Worm (Caenorhabditis elegans) whole organism, young adult: ENCODE data around the gene F25E5.8.

Source experiments
- B0261.1 ChIP-seq: sonication (generic microtip); optimal IDR thresholded peaks from 2 replicates; lab custom pipeline; 2016; ENCODE audit warnings: mild to moderate bottlenecking, missing genetic modification characterization, moderate library complexity, missing compliant biosample characterization
- B0336.3 ChIP-seq: fragments of 200-800 bp; sonication (Bioruptor generic); IDR thresholded peaks from 2 replicates; pipeline ENCODE4 v1.3.6; 2022; ENCODE audit warnings: missing genetic modification characterization, missing compliant biosample characterization
- C06A6.2 ChIP-seq: fragments of 200-800 bp; sonication (Bioruptor generic); conservative IDR thresholded peaks from 2 replicates; pipeline ENCODE4 v1.3.6; 2022; ENCODE audit warnings: missing genetic modification characterization, missing compliant biosample characterization
- C17E4.6 ChIP-seq: fragments of 200-800 bp; sonication (Bioruptor generic); IDR thresholded peaks from 2 replicates; pipeline ENCODE4 v1.3.6; 2022; ENCODE audit warnings: missing genetic modification reagents, missing genetic modification characterization, missing compliant biosample characterization
- D2030.7 ChIP-seq: fragments of 200-800 bp; sonication (Bioruptor generic); IDR thresholded peaks from 2 replicates; pipeline ENCODE4 v1.3.6; 2022; ENCODE audit warnings: missing genetic modification reagents, missing genetic modification characterization, missing compliant biosample characterization
- F22D6.2 ChIP-seq: sonication (generic microtip); optimal IDR thresholded peaks from 2 replicates; lab custom pipeline; 2016; ENCODE audit warnings: mild to moderate bottlenecking, missing genetic modification characterization, missing compliant biosample characterization
- K12H6.12 ChIP-seq: fragments of 200-800 bp; sonication (Bioruptor generic); optimal IDR thresholded peaks from 2 replicates; lab custom pipeline; 2018; ENCODE audit warnings: mild to moderate bottlenecking, missing genetic modification characterization, missing compliant biosample characterization
- Y53F4B.3 ChIP-seq: fragments of 200-800 bp; sonication (Bioruptor generic); IDR thresholded peaks from 2 replicates; pipeline ENCODE4 v1.3.6; 2022; ENCODE audit warnings: missing genetic modification reagents, missing genetic modification characterization, missing compliant biosample characterization
- Y67H2A.10 ChIP-seq: fragments of 200-800 bp; sonication (Bioruptor generic); conservative IDR thresholded peaks from 2 replicates; pipeline ENCODE4 v1.3.6; 2022; ENCODE audit warnings: missing genetic modification reagents, missing genetic modification characterization, missing compliant biosample characterization
- atf-7 ChIP-seq: sonication (generic microtip); optimal IDR thresholded peaks from 2 replicates; lab custom pipeline; 2017; ENCODE audit warnings: mild to moderate bottlenecking, missing genetic modification characterization, missing compliant biosample characterization
- ceh-27 ChIP-seq: fragments of 200-800 bp; sonication (Bioruptor generic); optimal IDR thresholded peaks from 2 replicates; lab custom pipeline; 2018; ENCODE audit warnings: mild to moderate bottlenecking, missing genetic modification characterization, moderate library complexity, missing compliant biosample characterization
- ceh-40 ChIP-seq: fragments of 200-800 bp; sonication (Bioruptor generic); IDR thresholded peaks from 2 replicates; pipeline ENCODE4 v1.3.6; 2022; ENCODE audit warnings: missing genetic modification characterization, missing compliant biosample characterization
- chd-7 ChIP-seq: sonication (generic microtip); optimal IDR thresholded peaks from 2 replicates; lab custom pipeline; 2016; ENCODE audit warnings: mild to moderate bottlenecking, missing genetic modification characterization, moderate library complexity, missing compliant biosample characterization
- dpl-1 ChIP-seq: fragments of 150-350 bp; optimal IDR thresholded peaks from 2 replicates; lab custom pipeline; 2014; ENCODE audit warnings: missing biosample characterization, missing genetic modification reagents, missing genetic modification characterization
- egl-18 ChIP-seq: fragments of 200-800 bp; sonication (Bioruptor generic); IDR thresholded peaks from 2 replicates; pipeline ENCODE4 v1.3.6; 2022; ENCODE audit warnings: missing genetic modification reagents, missing genetic modification characterization, missing compliant biosample characterization
- ekl-4 ChIP-seq: fragments of 200-800 bp; sonication (Bioruptor generic); IDR thresholded peaks from 2 replicates; pipeline ENCODE4 v1.3.6; 2022; ENCODE audit warnings: missing genetic modification reagents, missing genetic modification characterization, missing compliant biosample characterization
- ets-4 ChIP-seq: fragments of 200-800 bp; sonication (Bioruptor generic); optimal IDR thresholded peaks from 2 replicates; lab custom pipeline; 2018; ENCODE audit warnings: mild to moderate bottlenecking, missing genetic modification characterization, missing compliant biosample characterization
- fkh-3 ChIP-seq: sonication (generic microtip); optimal IDR thresholded peaks from 2 replicates; lab custom pipeline; 2016; ENCODE audit warnings: mild to moderate bottlenecking, missing genetic modification characterization, missing compliant biosample characterization
- hlh-12 ChIP-seq: sonication (generic microtip); optimal IDR thresholded peaks from 2 replicates; lab custom pipeline; 2016; ENCODE audit warnings: missing genetic modification characterization, missing compliant biosample characterization
- hmg-1.2 ChIP-seq: fragments of 200-800 bp; sonication (Bioruptor generic); IDR thresholded peaks from 2 replicates; pipeline ENCODE4 v1.3.6; 2022; ENCODE audit warnings: missing genetic modification reagents, missing genetic modification characterization, missing compliant biosample characterization
- hsf-1 ChIP-seq: fragments of 200-800 bp; sonication (Bioruptor generic); IDR thresholded peaks from 2 replicates; pipeline ENCODE4 v1.3.6; 2022; ENCODE audit warnings: missing genetic modification reagents, missing genetic modification characterization, missing compliant biosample characterization
- lin-35 ChIP-seq, 3 experiments: fragments of 150-350 bp in 2 of 3; sonication (generic microtip) in 1 of 3; optimal IDR thresholded peaks; 2 replicates each; lab custom pipeline; 2014 to 2018; ENCODE audit warnings: missing biosample characterization in 3 of 3, missing genetic modification characterization in 3 of 3, missing genetic modification reagents in 3 of 3
- lsl-1 ChIP-seq: fragments of 200-800 bp; sonication (Bioruptor generic); optimal IDR thresholded peaks from 2 replicates; lab custom pipeline; 2018; ENCODE audit warnings: mild to moderate bottlenecking, missing genetic modification characterization, moderate library complexity, missing compliant biosample characterization
- lsy-27 ChIP-seq: sonication (generic microtip); optimal IDR thresholded peaks from 2 replicates; lab custom pipeline; 2017; ENCODE audit warnings: missing genetic modification characterization, mild to moderate bottlenecking, missing compliant biosample characterization, antibody characterized with exemption, missing genotype, borderline replicate concordance; ENCODE audit not compliant: insufficient read depth
- madf-6 ChIP-seq: fragments of 200-800 bp; sonication (Bioruptor generic); IDR thresholded peaks from 2 replicates; pipeline ENCODE4 v1.3.6; 2022; ENCODE audit warnings: missing genetic modification reagents, missing genetic modification characterization, missing compliant biosample characterization
- mxl-1 ChIP-seq: sonication (generic microtip); optimal IDR thresholded peaks from 2 replicates; lab custom pipeline; 2016; ENCODE audit warnings: missing genetic modification characterization, missing compliant biosample characterization
- nfyb-1 ChIP-seq: fragments of 200-800 bp; sonication (Bioruptor generic); IDR thresholded peaks from 2 replicates; pipeline ENCODE4 v1.3.6; 2022; ENCODE audit warnings: missing genetic modification reagents, missing genetic modification characterization, missing compliant biosample characterization
- nhr-27 ChIP-seq: fragments of 200-800 bp; sonication (Bioruptor generic); optimal IDR thresholded peaks from 2 replicates; lab custom pipeline; 2018; ENCODE audit warnings: mild to moderate bottlenecking, missing genetic modification characterization, moderate library complexity, missing compliant biosample characterization
- nhr-90 ChIP-seq: sonication (generic microtip); optimal IDR thresholded peaks from 2 replicates; lab custom pipeline; 2016; ENCODE audit warnings: missing genotype, mild to moderate bottlenecking, missing genetic modification characterization, missing compliant biosample characterization
- repo-1 ChIP-seq: sonication (generic microtip); optimal IDR thresholded peaks from 2 replicates; lab custom pipeline; 2017; ENCODE audit warnings: mild to moderate bottlenecking, missing genetic modification characterization, missing compliant biosample characterization
- sdz-38 ChIP-seq: sonication (generic microtip); optimal IDR thresholded peaks from 2 replicates; lab custom pipeline; 2016; ENCODE audit warnings: missing genotype, missing genetic modification characterization, missing compliant biosample characterization
- sea-2 ChIP-seq: fragments of 200-800 bp; sonication (Bioruptor generic); IDR thresholded peaks from 2 replicates; pipeline ENCODE4 v1.3.6; 2022; ENCODE audit warnings: missing genetic modification characterization, missing compliant biosample characterization
- snpc-1.1 ChIP-seq: sonication (generic microtip); optimal IDR thresholded peaks from 2 replicates; lab custom pipeline; 2017; ENCODE audit warnings: missing genetic modification characterization, mild to moderate bottlenecking, missing compliant biosample characterization, antibody characterized with exemption, moderate library complexity, missing genotype, missing genetic modification reagents; ENCODE audit not compliant: insufficient read depth
- snpc-4 ChIP-seq, 5 experiments: fragments of 150-350 bp in 1 of 5; sonication (generic microtip) in 4 of 5; optimal IDR thresholded peaks; 2 replicates each; lab custom pipeline; 2014 to 2018; ENCODE audit warnings: missing genetic modification characterization in 5 of 5, missing biosample characterization in 3 of 5, antibody characterized with exemption in 2 of 5, mild to moderate bottlenecking in 2 of 5, missing compliant biosample characterization in 2 of 5, missing genotype in 2 of 5, moderate library complexity in 2 of 5, missing genetic modification reagents in 1 of 5
- somi-1 ChIP-seq: fragments of 200-800 bp; sonication (Bioruptor generic); optimal IDR thresholded peaks from 2 replicates; lab custom pipeline; 2018; ENCODE audit warnings: mild to moderate bottlenecking, missing genetic modification characterization, missing compliant biosample characterization
- tlf-1 ChIP-seq: fragments of 200-800 bp; sonication (Bioruptor generic); optimal IDR thresholded peaks from 2 replicates; lab custom pipeline; 2018; ENCODE audit warnings: mild to moderate bottlenecking, missing genetic modification characterization, missing compliant biosample characterization
- xnd-1 ChIP-seq: sonication (generic microtip); optimal IDR thresholded peaks from 2 replicates; lab custom pipeline; 2016; ENCODE audit warnings: missing genotype, missing genetic modification reagents, missing genetic modification characterization, missing compliant biosample characterization
- zfh-2 ChIP-seq: fragments of 200-800 bp; sonication (Bioruptor generic); conservative IDR thresholded peaks from 2 replicates; pipeline ENCODE4 v1.3.6; 2022; ENCODE audit warnings: missing genetic modification reagents, missing genetic modification characterization, missing compliant biosample characterization
- ztf-22 ChIP-seq: fragments of 200-800 bp; sonication (Bioruptor generic); optimal IDR thresholded peaks from 2 replicates; lab custom pipeline; 2018; ENCODE audit warnings: mild to moderate bottlenecking, missing genetic modification characterization, moderate library complexity, missing compliant biosample characterization
- ztf-25 ChIP-seq: fragments of 200-800 bp; sonication (Bioruptor generic); IDR thresholded peaks from 2 replicates; pipeline ENCODE4 v1.3.6; 2022; ENCODE audit warnings: missing genetic modification reagents, missing genetic modification characterization, missing compliant biosample characterization
- ztf-6 ChIP-seq: fragments of 200-800 bp; sonication (Bioruptor generic); IDR thresholded peaks from 2 replicates; pipeline ENCODE4 v1.3.6; 2022; ENCODE audit warnings: missing genetic modification reagents, missing genetic modification characterization, missing compliant biosample characterization

F25E5.8 gene

ce11 chrV:7415780-7416428 is 19.8 kb upstream of the F25E5.8 start, which contains the start of gene F18E3.13 (continued):
- TF ChIP-seq lsy-27 (no peak), egl-18 (GFP tag; lab: Robert Waterston, UW) (no peak), hlh-12 (no peak), hmg-1.2 (GFP tag; lab: Robert Waterston, UW) (no peak), zfh-2 (GFP tag; lab: Robert Waterston, UW) (no peak), ceh-40 (no peak), lsl-1 (GFP tag; lab: Kevin White, UChicago) (no peak), atf-7 (tag; lab: Kevin White, UChicago) (peak; percentile 69), dpl-1 (GFP tag; lab: Kevin White, UChicago) (no peak), hsf-1 (GFP tag; lab: Robert Waterston, UW) (no peak), madf-6 (GFP tag; lab: Robert Waterston, UW) (no peak), mxl-1 (tag; lab: Kevin White, UChicago) (no peak), repo-1 (tag; lab: Kevin White, UChicago) (no peak), xnd-1 (tag; lab: Kevin White, UChicago) (no peak), nfyb-1 (GFP tag; lab: Robert Waterston, UW) (peak; percentile 74), F22D6.2 (tag; lab: Kevin White, UChicago) (peak; percentile 21), ztf-6 (GFP tag; lab: Robert Waterston, UW) (no peak), snpc-4 (GFP tag; optimal IDR thresholded peaks at IDR 0.05; lab: Kevin White, UChicago) (no peak), snpc-4 (tag; optimal IDR thresholded peaks at IDR 0.05; lab: Kevin White, UChicago) (no peak), B0261.1 (tag; lab: Kevin White, UChicago) (no peak), snpc-1.1 (tag; lab: Kevin White, UChicago) (no peak), tlf-1 (GFP tag; lab: Kevin White, UChicago) (no peak), Y53F4B.3 (GFP tag; lab: Robert Waterston, UW) (no peak), D2030.7 (no peak), B0336.3 (no peak), fkh-3 (tag; lab: Kevin White, UChicago) (no peak), ets-4 (GFP tag; lab: Kevin White, UChicago) (no peak), sdz-38 (tag; lab: Kevin White, UChicago) (no peak), nhr-27 (no peak), ztf-25 (GFP tag; lab: Robert Waterston, UW) (no peak), nhr-90 (tag; lab: Kevin White, UChicago) (no peak), C17E4.6 (GFP tag; lab: Robert Waterston, UW) (no peak), C06A6.2 (GFP tag; lab: Robert Waterston, UW) (peak; percentile 34; the same call in 1 of the 2 replicates), ztf-22 (no peak), sea-2 (no peak), lin-35 (GFP tag; optimal IDR thresholded peaks at IDR 0.05; lab: Kevin White, UChicago) (no peak), ekl-4 (no peak), somi-1 (peak; percentile 76), ceh-27 (GFP tag; lab: Kevin White, UChicago) (no peak), Y67H2A.10 (GFP tag; lab: Robert Waterston, UW) (no peak), K12H6.12 (tag; lab: Kevin White, UChicago) (no peak), chd-7 (tag; lab: Kevin White, UChicago) (peak; percentile 7)
